Worm (Caenorhabditis elegans) whole organism, early embryonic: ENCODE results near the gene tag-151.

Experiments
- ama-1 ChIP-seq: fragments of 150-350 bp; optimal IDR thresholded peaks from 2 replicates; lab custom pipeline; 2014
- ceh-13 ChIP-seq: fragments of 200-800 bp; sonication (Bioruptor generic); optimal IDR thresholded peaks from 2 replicates; lab custom pipeline; 2018; ENCODE audit warnings: mild to moderate bottlenecking, missing genetic modification characterization, missing compliant biosample characterization
- ets-7 ChIP-seq: sonication (generic microtip); optimal IDR thresholded peaks from 2 replicates; lab custom pipeline; 2016; ENCODE audit warnings: missing genotype, missing genetic modification characterization, missing compliant biosample characterization
- flt-1 ChIP-seq: fragments of 200-800 bp; sonication (Bioruptor generic); IDR thresholded peaks from 2 replicates; pipeline ENCODE4 v1.3.6; 2022; ENCODE audit warnings: missing genetic modification characterization, missing compliant biosample characterization
- hmbx-1 ChIP-seq: sonication (generic microtip); optimal IDR thresholded peaks from 2 replicates; lab custom pipeline; 2016; ENCODE audit warnings: mild to moderate bottlenecking, missing genetic modification characterization, missing compliant biosample characterization
- sea-1 ChIP-seq: fragments of 200-800 bp; sonication (Bioruptor generic); conservative IDR thresholded peaks from 2 replicates; pipeline ENCODE4 v1.3.6; 2022; ENCODE audit warnings: missing genetic modification characterization, missing compliant biosample characterization
- tbx-11 ChIP-seq: fragments of 200-800 bp; sonication (Bioruptor generic); IDR thresholded peaks from 2 replicates; pipeline ENCODE4 v1.3.6; 2022; ENCODE audit warnings: missing genetic modification characterization, missing compliant biosample characterization
- tbx-37 ChIP-seq: fragments of 200-800 bp; sonication (Bioruptor generic); conservative IDR thresholded peaks from 2 replicates; pipeline ENCODE4 v1.3.6; 2022; ENCODE audit warnings: missing genetic modification reagents, missing genetic modification characterization, missing compliant biosample characterization
- tra-4 ChIP-seq: sonication (generic microtip); optimal IDR thresholded peaks from 2 replicates; lab custom pipeline; 2017; ENCODE audit warnings: missing genetic modification characterization, missing compliant biosample characterization

ce11 chrII:4672584-4673110, 37.4 kb upstream of the tag-151 start, which contains the start of the genes clec-140 and hmg-11:
- TF ChIP-seq ets-7 (tag; lab: Kevin White, UChicago) (no peak), ama-1 (lab: Kevin White, UChicago) (no peak), sea-1 (GFP tag; lab: Robert Waterston, UW) (no peak), tbx-37 (GFP tag; lab: Robert Waterston, UW) (no peak), flt-1 (no peak), tra-4 (no peak), ceh-13 (GFP tag; lab: Kevin White, UChicago) (no peak), hmbx-1 (tag; lab: Kevin White, UChicago) (no peak), tbx-11 (GFP tag; lab: Robert Waterston, UW) (no peak)
